Worm (Caenorhabditis elegans): ENCODE data around the gene srh-276.
A peak's percentile ranks its signal among the peaks of the same experiment; 100 is the strongest.

srh-276 gene

ce11 chrV:15505068-15505467, 24.1 kb upstream of the srh-276 start:
- TF ChIP-seq ceh-2 (tag; optimal IDR thresholded peaks at IDR 0.05): peak; percentile 39
- peak; percentile 51 for TF ChIP-seq che-1 (tag; optimal IDR thresholded peaks at IDR 0.05)
- peak; percentile 2 for TF ChIP-seq dve-1 (tag; optimal IDR thresholded peaks at IDR 0.05)
- no peak for TF ChIP-seq ama-1 (optimal IDR thresholded peaks at IDR 0.05)
- peak; percentile 27 for TF ChIP-seq ceh-48 (tag; optimal IDR thresholded peaks at IDR 0.05)
- TF ChIP-seq npax-4 (tag; optimal IDR thresholded peaks at IDR 0.05): no peak
- peak; percentile 64 for TF ChIP-seq C38D4.7 (GFP tag; optimal IDR thresholded peaks at IDR 0.05)
- peak; percentile 26 for TF ChIP-seq T23F11.4 (GFP tag; optimal IDR thresholded peaks at IDR 0.05)
- TF ChIP-seq pag-3 (tag; optimal IDR thresholded peaks at IDR 0.05; ENCODE audit: borderline replicate concordance): no peak
- TF ChIP-seq unc-86 (tag; optimal IDR thresholded peaks at IDR 0.05): no peak
- peak; percentile 2 for TF ChIP-seq ceh-31 (tag; optimal IDR thresholded peaks at IDR 0.05)
- TF ChIP-seq hlh-13 (GFP tag; optimal IDR thresholded peaks at IDR 0.05): peak; percentile 23
- TF ChIP-seq ceh-14 (tag; optimal IDR thresholded peaks at IDR 0.05): peak; percentile 12
- TF ChIP-seq nhr-232 (tag; optimal IDR thresholded peaks at IDR 0.05): peak; percentile 42
- peak; percentile 65 for TF ChIP-seq sox-4 (tag; optimal IDR thresholded peaks at IDR 0.05)
- TF ChIP-seq ceh-6 (GFP tag; optimal IDR thresholded peaks at IDR 0.05): peak; percentile 11
- peak; percentile 41 for TF ChIP-seq gmeb-2 (tag; optimal IDR thresholded peaks at IDR 0.05)
- peak; percentile 38 for TF ChIP-seq nfya-1 (tag; optimal IDR thresholded peaks at IDR 0.05)
- no peak for TF ChIP-seq eyg-1 (tag; optimal IDR thresholded peaks at IDR 0.05)
- TF ChIP-seq ceh-19 (GFP tag; optimal IDR thresholded peaks at IDR 0.05): peak; percentile 51
- no peak for TF ChIP-seq madf-2 (tag; optimal IDR thresholded peaks at IDR 0.05)
- peak; percentile 56 for TF ChIP-seq pat-9 (tag; optimal IDR thresholded peaks at IDR 0.05)
- TF ChIP-seq pqm-1 (tag; optimal IDR thresholded peaks at IDR 0.05): no peak
- TF ChIP-seq tbx-2 (tag; optimal IDR thresholded peaks at IDR 0.05): peak; percentile 38
- no peak for TF ChIP-seq mec-3 (tag; optimal IDR thresholded peaks at IDR 0.05; ENCODE audit: borderline replicate concordance)
- TF ChIP-seq ceh-34 (tag; optimal IDR thresholded peaks at IDR 0.05): peak; percentile 22
- peak; percentile 61; the same call in 1 of the 2 replicates for TF ChIP-seq ceh-45 (GFP tag; IDR thresholded peaks at IDR 0.05)
- TF ChIP-seq hlh-6 (tag; optimal IDR thresholded peaks at IDR 0.05): peak; percentile 73
- TF ChIP-seq C08G9.2 (tag; optimal IDR thresholded peaks at IDR 0.05): peak; percentile 2

DNA sequence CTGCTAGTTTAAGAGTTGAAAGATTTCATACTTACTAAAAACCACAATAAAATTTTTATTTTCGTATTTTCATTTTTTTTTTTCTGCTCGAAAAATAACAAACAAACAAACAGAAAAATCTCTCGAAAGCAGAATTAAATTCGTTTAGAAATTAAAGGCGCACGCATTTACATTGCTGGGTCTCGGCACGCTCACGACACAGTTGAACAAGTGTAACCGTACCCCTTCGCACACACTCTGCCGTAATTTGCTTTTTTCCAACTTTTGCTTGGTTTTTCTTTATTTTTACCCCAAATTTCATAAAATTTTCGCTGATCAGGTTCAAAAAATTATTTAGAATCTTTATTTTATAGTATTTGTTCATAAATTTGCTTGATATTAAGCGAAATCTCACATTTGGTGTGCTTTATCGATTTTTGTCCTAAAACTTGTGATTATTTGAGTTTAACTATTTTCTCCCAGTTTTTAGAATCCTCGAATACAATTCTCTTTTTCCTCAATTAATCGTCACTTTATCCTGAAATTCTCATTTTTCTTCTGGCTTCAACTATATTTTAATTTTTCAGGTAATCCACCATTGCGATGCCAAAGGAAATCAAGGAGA, 17.5 kb upstream of the srh-276 start, which contains the start of gene rpl-38:
TSS of gene rpl-38 (plus strand) at position 554 of the 604 bp plus-strand sequence.
- TF ChIP-seq sox-4 (tag; optimal IDR thresholded peaks at IDR 0.05): no peak
- TF ChIP-seq ztf-16 (tag; optimal IDR thresholded peaks at IDR 0.05): no peak
- TF ChIP-seq sox-2 (GFP tag; IDR thresholded peaks at IDR 0.05): no peak
- no peak for TF ChIP-seq gmeb-2 (tag; optimal IDR thresholded peaks at IDR 0.05)
- TF ChIP-seq ceh-31 (tag; optimal IDR thresholded peaks at IDR 0.05): peak; percentile 56
- no peak for TF ChIP-seq rnt-1 (tag; optimal IDR thresholded peaks at IDR 0.05)
- no peak for TF ChIP-seq che-1 (tag; optimal IDR thresholded peaks at IDR 0.05)
- no peak for TF ChIP-seq Y22D7AL.16 (tag; optimal IDR thresholded peaks at IDR 0.05)
- TF ChIP-seq pha-2 (tag; optimal IDR thresholded peaks at IDR 0.05): no peak
- TF ChIP-seq elt-4 (tag; optimal IDR thresholded peaks at IDR 0.05): no peak
- no peak for TF ChIP-seq hlh-15 (tag; optimal IDR thresholded peaks at IDR 0.05)
- TF ChIP-seq ceh-22 (tag; optimal IDR thresholded peaks at IDR 0.05): no peak
- TF ChIP-seq ceh-2 (tag; optimal IDR thresholded peaks at IDR 0.05): no peak
- TF ChIP-seq ttx-3 (tag; optimal IDR thresholded peaks at IDR 0.05): no peak
- no peak for TF ChIP-seq odd-2 (tag; optimal IDR thresholded peaks at IDR 0.05)
- no peak for TF ChIP-seq unc-86 (tag; optimal IDR thresholded peaks at IDR 0.05)
- TF ChIP-seq pat-9 (tag; optimal IDR thresholded peaks at IDR 0.05): no peak
- peak; percentile 40 for TF ChIP-seq tbx-2 (tag; optimal IDR thresholded peaks at IDR 0.05)
- no peak for TF ChIP-seq zip-5 (tag; optimal IDR thresholded peaks at IDR 0.05)
- TF ChIP-seq unc-42 (tag; optimal IDR thresholded peaks at IDR 0.05): peak; percentile 94
- peak; percentile 0 for TF ChIP-seq elt-2 (tag; optimal IDR thresholded peaks at IDR 0.05)
- no peak for TF ChIP-seq fax-1 (tag; optimal IDR thresholded peaks at IDR 0.05)
- no peak for TF ChIP-seq ceh-48 (tag; optimal IDR thresholded peaks at IDR 0.05)
- TF ChIP-seq unc-3 (GFP tag; conservative IDR thresholded peaks at IDR 0.05): no peak
- no peak for TF ChIP-seq unc-3 (tag; optimal IDR thresholded peaks at IDR 0.05)
- TF ChIP-seq syd-9 (tag; optimal IDR thresholded peaks at IDR 0.05): no peak
- no peak for TF ChIP-seq mec-3 (tag; optimal IDR thresholded peaks at IDR 0.05; ENCODE audit: borderline replicate concordance)
- no peak for TF ChIP-seq ets-4 (tag; optimal IDR thresholded peaks at IDR 0.05)
- TF ChIP-seq ceh-6 (GFP tag; optimal IDR thresholded peaks at IDR 0.05): no peak
- peak; percentile 90 for TF ChIP-seq nfya-1 (tag; optimal IDR thresholded peaks at IDR 0.05)
- TF ChIP-seq hlh-8 (tag; optimal IDR thresholded peaks at IDR 0.05): no peak
- no peak for TF ChIP-seq tbx-7 (tag; optimal IDR thresholded peaks at IDR 0.05)
- TF ChIP-seq pax-1 (tag; optimal IDR thresholded peaks at IDR 0.05): peak; percentile 14
- TF ChIP-seq nhr-232 (tag; optimal IDR thresholded peaks at IDR 0.05): no peak
- TF ChIP-seq madf-2 (tag; optimal IDR thresholded peaks at IDR 0.05): no peak
